In the genomic region with DNA sequence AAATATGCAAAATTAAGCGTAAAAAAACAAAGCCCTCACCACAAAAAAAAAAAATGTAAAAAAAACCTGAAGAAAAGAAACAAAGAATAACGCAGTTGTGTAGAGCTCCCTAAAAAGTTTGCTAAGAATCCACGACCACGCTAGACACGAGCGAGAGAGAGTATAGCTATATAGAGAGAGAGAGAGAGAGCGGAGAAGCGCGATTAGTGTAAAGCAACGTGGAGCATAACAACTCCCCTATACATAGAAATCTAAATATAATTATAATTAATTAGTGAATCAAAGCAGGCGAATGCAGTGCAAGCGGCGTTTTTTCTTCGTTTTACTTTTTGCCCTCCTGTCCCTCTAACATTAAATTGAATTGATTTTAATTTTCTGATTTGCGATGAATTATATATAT, we compare ENCODE assay signal across 2 fruit fly cellular contexts.
TF ChIP-seq lines count a peak whose summit lies in the region.

No protein-coding gene starts in this region.

- TF ChIP-seq CTCF in whole organism, embryonic (GFP tag; optimal IDR thresholded peaks at IDR 0.05; lab: Kevin White, UChicago): no peak

TF ChIP-seq in whole organism, embryonic, 481 proteins besides CTCF, POLR2A, EP300 and RAD21:
- TF ChIP-seq ato (GFP tag; IDR thresholded peaks at IDR 0.05; lab: Robert Waterston, UW; ENCODE audit: partially characterized antibody): no peak
- peak; percentile 69; the same call in 1 of the 3 replicates for TF ChIP-seq CG2199 (GFP tag; IDR thresholded peaks at IDR 0.05; lab: Robert Waterston, UW)
- TF ChIP-seq Trl (optimal IDR thresholded peaks at IDR 0.05; lab: Kevin White, UChicago): peak; percentile 40 to 78
- no peak for TF ChIP-seq Trl (GFP tag; optimal IDR thresholded peaks at IDR 0.05; lab: Kevin White, UChicago)
- TF ChIP-seq NK7.1 (GFP tag; optimal IDR thresholded peaks at IDR 0.05; lab: Kevin White, UChicago): no peak
- TF ChIP-seq CG7745 (tag; optimal IDR thresholded peaks at IDR 0.05; lab: Kevin White, UChicago): peak; percentile 70

TF ChIP-seq in whole organism, wandering third instar larva, 38 proteins besides CTCF, POLR2A, EP300 and RAD21:
- TF ChIP-seq ey (GFP tag; optimal IDR thresholded peaks at IDR 0.05; lab: Kevin White, UChicago) (no peak), CG32264 (GFP tag; optimal IDR thresholded peaks at IDR 0.05; lab: Kevin White, UChicago) (no peak), N (GFP tag; optimal IDR thresholded peaks at IDR 0.05; lab: Kevin White, UChicago) (no peak), dmrt93B (GFP tag; optimal IDR thresholded peaks at IDR 0.05; lab: Kevin White, UChicago) (no peak), pan (optimal IDR thresholded peaks at IDR 0.05; lab: Kevin White, UChicago) (no peak), Dif (GFP tag; optimal IDR thresholded peaks at IDR 0.05; lab: Kevin White, UChicago; ENCODE audit: partially characterized antibody) (peak; percentile 5)
